Fruit fly (Drosophila melanogaster) whole organism, embryonic: ENCODE data around the gene Alg11.

Experiments
- Atf3 ChIP-seq: fragments of 200-800 bp; sonication (Bioruptor generic); optimal IDR thresholded peaks from 3 replicates; lab custom pipeline; 2016; ENCODE audit warnings: missing biosample characterization, missing genetic modification characterization
- BEAF-32 ChIP-seq: fragments of 200-800 bp; sonication (Bioruptor generic); optimal IDR thresholded peaks from 3 replicates; lab custom pipeline; 2017; ENCODE audit warnings: missing biosample characterization, missing genetic modification characterization, mild to moderate bottlenecking, moderate library complexity, missing genetic modification reagents
- CG10209 ChIP-seq: fragments of 200-800 bp; sonication (Bioruptor generic); optimal IDR thresholded peaks from 3 replicates; lab custom pipeline; 2017; ENCODE audit warnings: missing biosample characterization, mild to moderate bottlenecking, missing genetic modification characterization, missing genetic modification reagents
- CG10654 ChIP-seq: fragments of 200-800 bp; sonication (Bioruptor generic); optimal IDR thresholded peaks from 2 replicates; lab custom pipeline; 2016; ENCODE audit warnings: missing biosample characterization, missing genetic modification characterization
- CG11398 ChIP-seq: fragments of 200-800 bp; sonication (Bioruptor generic); optimal IDR thresholded peaks from 2 replicates; lab custom pipeline; 2016; ENCODE audit warnings: missing biosample characterization, missing genetic modification characterization
- CG17186 ChIP-seq: fragments of 200-800 bp; sonication (Bioruptor generic); optimal IDR thresholded peaks from 3 replicates; lab custom pipeline; 2017; ENCODE audit warnings: missing biosample characterization, missing genetic modification reagents, missing genetic modification characterization
- CG18599 ChIP-seq: fragments of 200-800 bp; sonication (Bioruptor generic); optimal IDR thresholded peaks from 3 replicates; lab custom pipeline; 2017; ENCODE audit warnings: missing biosample characterization, missing genetic modification characterization, mild to moderate bottlenecking, moderate library complexity, missing genetic modification reagents
- CG18764 ChIP-seq: fragments of 200-800 bp; sonication (Bioruptor generic); optimal IDR thresholded peaks from 3 replicates; lab custom pipeline; 2016; ENCODE audit warnings: missing biosample characterization, missing genetic modification characterization
- CG2116 ChIP-seq: fragments of 200-800 bp; sonication (Bioruptor generic); optimal IDR thresholded peaks from 3 replicates; lab custom pipeline; 2018; ENCODE audit warnings: missing biosample characterization, mild to moderate bottlenecking, missing genetic modification characterization
- CG32532 ChIP-seq: fragments of 200-800 bp; sonication (Bioruptor generic); IDR thresholded peaks from 2 replicates; pipeline ENCODE4 v1.3.6; 2022; ENCODE audit warnings: missing biosample characterization, missing genetic modification characterization
- CG4820 ChIP-seq: fragments of 200-800 bp; sonication (Bioruptor generic); optimal IDR thresholded peaks from 3 replicates; lab custom pipeline; 2016; ENCODE audit warnings: missing biosample characterization, missing genetic modification characterization
- CG4854 ChIP-seq: fragments of 200-800 bp; sonication (Bioruptor generic); optimal IDR thresholded peaks from 2 replicates; lab custom pipeline; 2016; ENCODE audit warnings: missing biosample characterization, missing genetic modification characterization, inconsistent platforms
- CG7357 ChIP-seq: fragments of 200-800 bp; sonication (Bioruptor generic); IDR thresholded peaks from 3 replicates; pipeline ENCODE4 v1.3.6; 2022; ENCODE audit warnings: missing biosample characterization, missing genetic modification characterization
- CG7839 ChIP-seq: fragments of 200-800 bp; sonication (Bioruptor generic); optimal IDR thresholded peaks from 3 replicates; lab custom pipeline; 2018; ENCODE audit warnings: missing biosample characterization, mild to moderate bottlenecking, missing genetic modification characterization, moderate library complexity
- CG7928 ChIP-seq: fragments of 200-800 bp; sonication (Bioruptor generic); optimal IDR thresholded peaks from 2 replicates; lab custom pipeline; 2017; ENCODE audit warnings: missing biosample characterization, mild to moderate bottlenecking, missing genetic modification characterization
- Chrac-16 ChIP-seq: fragments of 200-800 bp; sonication (Bioruptor generic); optimal IDR thresholded peaks from 3 replicates; lab custom pipeline; 2016; ENCODE audit warnings: missing biosample characterization, missing genetic modification characterization
- Dll ChIP-seq: fragments of 200-800 bp; sonication (Bioruptor generic); IDR thresholded peaks from 4 replicates; pipeline ENCODE4 v1.3.6; 2022; ENCODE audit warnings: missing biosample characterization, missing genetic modification characterization; ENCODE audit not compliant: partially characterized antibody
- E2f1 ChIP-seq: fragments of 200-800 bp; sonication (Bioruptor generic); IDR thresholded peaks from 2 replicates; pipeline ENCODE4 v1.3.6; 2022; ENCODE audit warnings: missing biosample characterization, missing genetic modification characterization
- Eip74EF ChIP-seq, 2 experiments: fragments of 200-800 bp in 1 of 2; fragments of >200 bp in 1 of 2; sonication (Bioruptor generic) in 1 of 2; optimal IDR thresholded peaks; 2 replicates each; lab custom pipeline; 2017 to 2019; ENCODE audit warnings: missing biosample characterization in 2 of 2, missing genetic modification characterization in 2 of 2, mild to moderate bottlenecking in 1 of 2, moderate library complexity in 1 of 2
- Fer3 ChIP-seq: fragments of 200-800 bp; sonication (Bioruptor generic); optimal IDR thresholded peaks from 2 replicates; lab custom pipeline; 2018; ENCODE audit warnings: missing biosample characterization, mild to moderate bottlenecking, missing genetic modification characterization, moderate library complexity
- Gug ChIP-seq: fragments of 200-800 bp; sonication (Bioruptor generic); IDR thresholded peaks from 4 replicates; pipeline ENCODE4 v1.3.6; 2022; ENCODE audit warnings: missing biosample characterization, missing genetic modification characterization
- HHEX ChIP-seq: fragments of 200-800 bp; sonication (Bioruptor generic); optimal IDR thresholded peaks from 3 replicates; lab custom pipeline; 2017; ENCODE audit warnings: missing biosample characterization, mild to moderate bottlenecking, missing genetic modification characterization, missing genetic modification reagents
- Hr3 ChIP-seq: fragments of 200-800 bp; sonication (Bioruptor generic); optimal IDR thresholded peaks from 3 replicates; lab custom pipeline; 2016; ENCODE audit warnings: missing biosample characterization, missing genetic modification characterization
- Kr ChIP-seq: fragments of 200-800 bp; sonication (Bioruptor generic); optimal IDR thresholded peaks from 2 replicates; lab custom pipeline; 2017; ENCODE audit warnings: missing biosample characterization, mild to moderate bottlenecking, missing genetic modification characterization
- MBD-R2 ChIP-seq: fragments of 200-800 bp; sonication (Bioruptor generic); IDR thresholded peaks from 2 replicates; pipeline ENCODE4 v1.3.6; 2022; ENCODE audit warnings: missing biosample characterization, missing genetic modification characterization
- Mes4 ChIP-seq: fragments of 200-800 bp; sonication (Bioruptor generic); optimal IDR thresholded peaks from 2 replicates; lab custom pipeline; 2016; ENCODE audit warnings: missing biosample characterization, missing genetic modification characterization
- NC2α ChIP-seq: fragments of 200-800 bp; sonication (Bioruptor generic); optimal IDR thresholded peaks from 2 replicates; lab custom pipeline; 2016; ENCODE audit warnings: missing biosample characterization, missing genetic modification characterization
- NC2β ChIP-seq: fragments of 200-800 bp; sonication (Bioruptor generic); optimal IDR thresholded peaks from 2 replicates; lab custom pipeline; 2016; ENCODE audit warnings: missing biosample characterization, missing genetic modification characterization
- NK7.1 ChIP-seq: fragments of 200-800 bp; sonication (Bioruptor generic); optimal IDR thresholded peaks from 3 replicates; lab custom pipeline; 2016; ENCODE audit warnings: missing biosample characterization, missing genetic modification characterization
- Nf-YA ChIP-seq: fragments of 200-800 bp; sonication (Bioruptor generic); IDR thresholded peaks from 2 replicates; pipeline ENCODE4 v1.3.6; 2022; ENCODE audit warnings: missing biosample characterization, missing genetic modification characterization
- Pdp1 ChIP-seq, 2 experiments: fragments of 200-800 bp; sonication (Bioruptor generic); optimal IDR thresholded peaks; 3 replicates each; lab custom pipeline; 2016; ENCODE audit warnings: missing biosample characterization in 2 of 2, missing genetic modification characterization in 2 of 2, mild to moderate bottlenecking in 1 of 2, moderate library complexity in 1 of 2
- Rfx ChIP-seq: fragments of 200-800 bp; sonication (Bioruptor generic); IDR thresholded peaks from 2 replicates; pipeline ENCODE4 v1.3.6; 2022; ENCODE audit warnings: missing biosample characterization, missing genetic modification characterization
- Trl ChIP-seq, 3 experiments: fragments of >200 bp in 2 of 3; fragments of 200-800 bp in 1 of 3; sonication (Bioruptor generic) in 1 of 3; optimal IDR thresholded peaks; 2 replicates in 1 of 3; 3 replicates in 2 of 3; lab custom pipeline; 2016 to 2017; ENCODE audit warnings: missing biosample characterization in 1 of 3, missing genetic modification characterization in 1 of 3
- ac ChIP-seq: fragments of 200-800 bp; sonication (Bioruptor generic); optimal IDR thresholded peaks from 3 replicates; lab custom pipeline; 2017; ENCODE audit warnings: missing biosample characterization, mild to moderate bottlenecking, missing genetic modification characterization
- al ChIP-seq: fragments of 200-800 bp; sonication (Bioruptor generic); IDR thresholded peaks from 2 replicates; pipeline ENCODE4 v1.3.6; 2022; ENCODE audit warnings: missing biosample characterization, missing genetic modification characterization
- ash1 ChIP-seq: fragments of 200-800 bp; sonication (Bioruptor generic); optimal IDR thresholded peaks from 2 replicates; lab custom pipeline; 2018; ENCODE audit warnings: missing biosample characterization, mild to moderate bottlenecking, missing genetic modification characterization
- cwo ChIP-seq: fragments of 200-800 bp; sonication (Bioruptor generic); optimal IDR thresholded peaks from 3 replicates; lab custom pipeline; 2017; ENCODE audit warnings: missing biosample characterization, missing genetic modification characterization, mild to moderate bottlenecking, moderate library complexity, missing genetic modification reagents
- dan ChIP-seq: fragments of 200-800 bp; sonication (Bioruptor generic); IDR thresholded peaks from 2 replicates; pipeline ENCODE4 v1.3.6; 2022; ENCODE audit warnings: missing biosample characterization, missing genetic modification characterization
- disco-r ChIP-seq: fragments of 200-800 bp; sonication (Bioruptor generic); optimal IDR thresholded peaks from 2 replicates; lab custom pipeline; 2016; ENCODE audit warnings: missing biosample characterization, missing genetic modification characterization
- fu2 ChIP-seq: fragments of 200-800 bp; sonication (Bioruptor generic); optimal IDR thresholded peaks from 2 replicates; lab custom pipeline; 2016; ENCODE audit warnings: missing biosample characterization, missing genetic modification characterization
- gsb ChIP-seq: fragments of 200-800 bp; sonication (Bioruptor generic); IDR thresholded peaks from 2 replicates; pipeline ENCODE4 v1.3.6; 2022; ENCODE audit warnings: missing biosample characterization, missing genetic modification characterization
- kni ChIP-seq: fragments of 200-800 bp; sonication (Bioruptor generic); optimal IDR thresholded peaks from 3 replicates; lab custom pipeline; 2017; ENCODE audit warnings: mild to moderate bottlenecking, missing biosample characterization, missing genetic modification reagents, missing genetic modification characterization
- lov ChIP-seq, 2 experiments: fragments of 200-800 bp in 1 of 2; fragments of >200 bp in 1 of 2; sonication (Bioruptor generic) in 1 of 2; IDR thresholded peaks in 1 of 2; optimal IDR thresholded peaks in 1 of 2; 2 replicates in 1 of 2; 3 replicates in 1 of 2; pipeline versions ENCODE4 v1.3.6 to Lab custom; 2017 to 2022; ENCODE audit warnings: missing biosample characterization in 1 of 2, missing genetic modification characterization in 1 of 2
- luna ChIP-seq: fragments of 200-800 bp; sonication (Bioruptor generic); optimal IDR thresholded peaks from 2 replicates; lab custom pipeline; 2016; ENCODE audit warnings: missing biosample characterization, missing genetic modification characterization
- nau ChIP-seq: fragments of 200-800 bp; sonication (Bioruptor generic); optimal IDR thresholded peaks from 3 replicates; lab custom pipeline; 2017; ENCODE audit warnings: missing biosample characterization, mild to moderate bottlenecking, missing genetic modification characterization, missing genetic modification reagents
- nmo ChIP-seq: fragments of 200-800 bp; sonication (Bioruptor generic); optimal IDR thresholded peaks from 2 replicates; lab custom pipeline; 2018; ENCODE audit warnings: missing biosample characterization, mild to moderate bottlenecking, missing genetic modification characterization, moderate library complexity
- run ChIP-seq: fragments of 200-800 bp; sonication (Bioruptor generic); optimal IDR thresholded peaks from 3 replicates; lab custom pipeline; 2018; ENCODE audit warnings: missing biosample characterization, mild to moderate bottlenecking, missing genetic modification characterization
- sim ChIP-seq: fragments of 200-800 bp; sonication (Bioruptor generic); IDR thresholded peaks from 2 replicates; pipeline ENCODE4 v1.3.6; 2022; ENCODE audit warnings: missing biosample characterization, missing genetic modification characterization

Gene Alg11

DNA sequence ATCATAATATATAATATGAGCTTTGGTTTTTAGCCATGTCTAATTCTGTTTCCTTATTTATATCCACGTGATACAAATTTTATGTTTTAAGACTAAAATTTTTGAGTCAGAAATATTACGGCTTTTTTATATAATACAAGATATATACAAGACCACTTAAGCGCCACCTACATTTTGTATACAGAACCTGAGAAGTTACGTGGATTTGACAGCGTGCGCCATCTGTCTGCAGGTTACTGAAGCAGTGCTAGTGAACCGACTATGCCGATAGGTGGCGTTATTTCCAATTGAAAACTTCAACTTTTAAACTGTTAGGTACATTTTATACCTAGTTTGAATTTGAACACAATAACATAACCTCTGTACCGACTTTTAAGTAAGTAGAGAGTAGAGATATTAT is 27.2 kb downstream of the Alg11 start (continued):
- TF ChIP-seq CG7839 (tag; lab: Kevin White, UChicago) (peak; percentile 75), fu2 (GFP tag; lab: Kevin White, UChicago) (peak; percentile 34), E2f1 (peak; percentile 55; the same call in 1 of the 2 replicates), lov (optimal IDR thresholded peaks at IDR 0.05; lab: Kevin White, UChicago) (no peak), lov (GFP tag; IDR thresholded peaks at IDR 0.05; lab: Robert Waterston, UW) (no peak), Gug (GFP tag; lab: Robert Waterston, UW) (peak; percentile 70), Trl (optimal IDR thresholded peaks at IDR 0.05; lab: Kevin White, UChicago) (no peak), Trl (GFP tag; optimal IDR thresholded peaks at IDR 0.05; lab: Kevin White, UChicago) (peak; percentile 80), Nf-YA (GFP tag; lab: Robert Waterston, UW) (no peak), MBD-R2 (GFP tag; lab: Robert Waterston, UW) (peak; percentile 29; the same call in 1 of the 2 replicates), CG4820 (GFP tag; lab: Kevin White, UChicago) (peak; percentile 74), Chrac-16 (GFP tag; lab: Kevin White, UChicago) (peak; percentile 87), CG4854 (GFP tag; lab: Kevin White, UChicago) (peak; percentile 53), dan (GFP tag; lab: Robert Waterston, UW) (no peak), Kr (GFP tag; lab: Kevin White, UChicago) (no peak), BEAF-32 (GFP tag; lab: Kevin White, UChicago) (no peak), CG32532 (GFP tag; lab: Robert Waterston, UW) (peak; percentile 81), NC2β (GFP tag; lab: Kevin White, UChicago) (peak; percentile 71), ash1 (GFP tag; lab: Kevin White, UChicago) (no peak), disco-r (GFP tag; lab: Kevin White, UChicago) (peak; percentile 55), Fer3 (tag; lab: Kevin White, UChicago) (peak; percentile 54), gsb (no peak), CG10209 (GFP tag; lab: Kevin White, UChicago) (peak; percentile 46), luna (no peak), Eip74EF (GFP tag; optimal IDR thresholded peaks at IDR 0.05; lab: Kevin White, UChicago) (no peak), CG11398 (GFP tag; lab: Kevin White, UChicago) (no peak), HHEX (GFP tag; lab: Kevin White, UChicago) (no peak), nmo (peak; percentile 73), cwo (GFP tag; lab: Kevin White, UChicago) (no peak), Rfx (GFP tag; lab: Robert Waterston, UW) (peak; percentile 88), nau (GFP tag; lab: Kevin White, UChicago) (no peak), sim (GFP tag; lab: Robert Waterston, UW) (no peak), CG18764 (GFP tag; lab: Kevin White, UChicago) (peak; percentile 62), Atf3 (GFP tag; lab: Kevin White, UChicago) (peak; percentile 74), CG2116 (no peak), Mes4 (peak; percentile 62), al (GFP tag; lab: Robert Waterston, UW) (no peak), CG18599 (GFP tag; lab: Kevin White, UChicago) (no peak), CG17186 (no peak), NC2α (peak; percentile 48), kni (GFP tag; lab: Kevin White, UChicago) (no peak), Pdp1 (GFP tag; optimal IDR thresholded peaks at IDR 0.05; lab: Kevin White, UChicago) (peak; percentile 64 to 97), CG7357 (GFP tag; lab: Robert Waterston, UW) (peak; percentile 59; the same call in 1 of the 3 replicates), Dll (GFP tag; lab: Robert Waterston, UW) (no peak), NK7.1 (peak; percentile 34), CG10654 (peak; percentile 72), Hr3 (GFP tag; lab: Kevin White, UChicago) (peak; percentile 81), CG7928 (no peak), run (tag; lab: Kevin White, UChicago) (no peak), ac (GFP tag; lab: Kevin White, UChicago) (no peak)
